Fruit fly (Drosophila melanogaster): ENCODE results near the gene CG9784.

CG9784 gene

dm6 chrX:16640260-16641100, 41.5 kb upstream of the CG9784 start, which contains the start of the genes SNRPG and mthl1 (continued):
- TF ChIP-seq HmgD (GFP tag; optimal IDR thresholded peaks at IDR 0.05) (peak; percentile 38), Dbx (GFP tag; IDR thresholded peaks at IDR 0.05) (peak; percentile 94), CHES-1-like (GFP tag; optimal IDR thresholded peaks at IDR 0.05) (peak; percentile 58), CG4730 (GFP tag; IDR thresholded peaks at IDR 0.05) (peak; percentile 90), tx (GFP tag; optimal IDR thresholded peaks at IDR 0.05) (peak; percentile 77), scrt (GFP tag; optimal IDR thresholded peaks at IDR 0.05) (no peak), Abd-B (GFP tag; optimal IDR thresholded peaks at IDR 0.05) (peak; percentile 87), seq (GFP tag; IDR thresholded peaks at IDR 0.05) (peak; percentile 81), hth (optimal IDR thresholded peaks at IDR 0.05) (no peak), bowl (GFP tag; IDR thresholded peaks at IDR 0.05) (peak; percentile 72; the same call in 1 of the 2 replicates), pan (optimal IDR thresholded peaks at IDR 0.05) (no peak), pan (GFP tag; optimal IDR thresholded peaks at IDR 0.05 in 1 of 2, IDR thresholded peaks at IDR 0.05 in 1 of 2) (peak in 1 of 2 experiments; percentile 95), crc (GFP tag; optimal IDR thresholded peaks at IDR 0.05) (no peak), org-1 (GFP tag; optimal IDR thresholded peaks at IDR 0.05) (peak; percentile 23), CG18619 (GFP tag; optimal IDR thresholded peaks at IDR 0.05) (peak; percentile 74), aop (GFP tag; IDR thresholded peaks at IDR 0.05) (0 out of 2 replicates have a peak, but pooled peaks have one; percentile 64), Elba2 (GFP tag; optimal IDR thresholded peaks at IDR 0.05) (no peak), Dip3 (GFP tag; optimal IDR thresholded peaks at IDR 0.05) (peak; percentile 92), gro (GFP tag; optimal IDR thresholded peaks at IDR 0.05) (no peak), Bgb (GFP tag; IDR thresholded peaks at IDR 0.05; ENCODE audit: partially characterized antibody) (peak; percentile 69), CG9727 (GFP tag; optimal IDR thresholded peaks at IDR 0.05) (peak; percentile 60), HmgZ (tag; optimal IDR thresholded peaks at IDR 0.05) (peak; percentile 37), twi (tag; optimal IDR thresholded peaks at IDR 0.05) (no peak), CG3847 (GFP tag; IDR thresholded peaks at IDR 0.05) (peak; percentile 92), CG14441 (GFP tag; IDR thresholded peaks at IDR 0.05) (peak; percentile 96), CG15696 (tag; optimal IDR thresholded peaks at IDR 0.05) (peak; percentile 49), ATbp (GFP tag; optimal IDR thresholded peaks at IDR 0.05) (no peak), Ets65A (GFP tag) (peak; percentile 99), oc (tag; optimal IDR thresholded peaks at IDR 0.05) (no peak), Mes4 (GFP tag; optimal IDR thresholded peaks at IDR 0.05) (peak; percentile 32), CG43689 (GFP tag; IDR thresholded peaks at IDR 0.05) (peak; percentile 83), Hr51 (GFP tag; optimal IDR thresholded peaks at IDR 0.05) (peak; percentile 75 to 80), CG6765 (GFP tag; optimal IDR thresholded peaks at IDR 0.05) (no peak), CG12391 (tag; optimal IDR thresholded peaks at IDR 0.05) (peak; percentile 80), CG31365 (tag; optimal IDR thresholded peaks at IDR 0.05) (peak; percentile 15), HLH4C (GFP tag; IDR thresholded peaks at IDR 0.05; ENCODE audit: partially characterized antibody) (peak; percentile 53; the same call in 2 of the 3 replicates), CG10366 (GFP tag; IDR thresholded peaks at IDR 0.05) (peak; percentile 49), lmd (GFP tag; IDR thresholded peaks at IDR 0.05) (peak; percentile 95), pita (GFP tag; optimal IDR thresholded peaks at IDR 0.05) (no peak), CG2116 (GFP tag; optimal IDR thresholded peaks at IDR 0.05) (peak; percentile 70), CG18011 (GFP tag; optimal IDR thresholded peaks at IDR 0.05) (peak; percentile 40), Med (GFP tag) (peak; percentile 96), CG2120 (GFP tag; optimal IDR thresholded peaks at IDR 0.05) (peak; percentile 92), crol (GFP tag; IDR thresholded peaks at IDR 0.05) (peak; percentile 75), usp (GFP tag; optimal IDR thresholded peaks at IDR 0.05) (no peak), CG6272 (GFP tag; IDR thresholded peaks at IDR 0.05) (peak; percentile 90), Rfx (GFP tag; IDR thresholded peaks at IDR 0.05) (peak; percentile 96), Rx (GFP tag; IDR thresholded peaks at IDR 0.05) (peak; percentile 91), dpn (GFP tag; optimal IDR thresholded peaks at IDR 0.05) (peak; percentile 38 to 81), Xrp1 (GFP tag; IDR thresholded peaks at IDR 0.05) (peak; percentile 87)
